Worm (Caenorhabditis elegans) whole organism, early embryonic: ENCODE measurements around the gene smap-1.
A peak's percentile ranks its signal among the peaks of the same experiment; 100 is the strongest.

Experiments used
- B0310.2 ChIP-seq: sonication (generic microtip); optimal IDR thresholded peaks from 2 replicates; lab custom pipeline; 2016; ENCODE audit warnings: mild to moderate bottlenecking, missing genetic modification characterization, missing compliant biosample characterization
- F13C5.2 ChIP-seq: sonication (generic microtip); optimal IDR thresholded peaks from 2 replicates; lab custom pipeline; 2017; ENCODE audit warnings: mild to moderate bottlenecking, missing genetic modification characterization, inconsistent platforms, missing compliant biosample characterization
- aly-1 ChIP-seq: sonication (generic microtip); optimal IDR thresholded peaks from 2 replicates; lab custom pipeline; 2016; ENCODE audit warnings: missing genetic modification characterization, missing compliant biosample characterization
- ama-1 ChIP-seq: fragments of 150-350 bp; optimal IDR thresholded peaks from 2 replicates; lab custom pipeline; 2014
- ceh-13 ChIP-seq: fragments of 200-800 bp; sonication (Bioruptor generic); optimal IDR thresholded peaks from 2 replicates; lab custom pipeline; 2018; ENCODE audit warnings: mild to moderate bottlenecking, missing genetic modification characterization, missing compliant biosample characterization
- ceh-36 ChIP-seq: sonication (generic microtip); optimal IDR thresholded peaks from 2 replicates; lab custom pipeline; 2016; ENCODE audit warnings: missing genetic modification characterization, inconsistent platforms, missing compliant biosample characterization
- ets-7 ChIP-seq: sonication (generic microtip); optimal IDR thresholded peaks from 2 replicates; lab custom pipeline; 2016; ENCODE audit warnings: missing genotype, missing genetic modification characterization, missing compliant biosample characterization
- flt-1 ChIP-seq: fragments of 200-800 bp; sonication (Bioruptor generic); IDR thresholded peaks from 2 replicates; pipeline ENCODE4 v1.3.6; 2022; ENCODE audit warnings: missing genetic modification characterization, missing compliant biosample characterization
- hmbx-1 ChIP-seq: sonication (generic microtip); optimal IDR thresholded peaks from 2 replicates; lab custom pipeline; 2016; ENCODE audit warnings: mild to moderate bottlenecking, missing genetic modification characterization, missing compliant biosample characterization
- hmg-4 ChIP-seq: fragments of 200-800 bp; sonication (Bioruptor generic); optimal IDR thresholded peaks from 2 replicates; lab custom pipeline; 2018; ENCODE audit warnings: mild to moderate bottlenecking, missing genetic modification characterization, missing compliant biosample characterization
- hnd-1 ChIP-seq: sonication (generic microtip); optimal IDR thresholded peaks from 2 replicates; lab custom pipeline; 2016; ENCODE audit warnings: missing genetic modification characterization, missing compliant biosample characterization
- pes-1 ChIP-seq: fragments of 200-800 bp; sonication (Bioruptor generic); IDR thresholded peaks from 2 replicates; pipeline ENCODE4 v1.3.6; 2022; ENCODE audit warnings: missing genetic modification reagents, missing genetic modification characterization, missing compliant biosample characterization
- scrt-1 ChIP-seq: fragments of 200-800 bp; sonication (Bioruptor generic); IDR thresholded peaks from 2 replicates; pipeline ENCODE4 v1.3.6; 2022; ENCODE audit warnings: missing genetic modification characterization, missing compliant biosample characterization
- sea-1 ChIP-seq: fragments of 200-800 bp; sonication (Bioruptor generic); conservative IDR thresholded peaks from 2 replicates; pipeline ENCODE4 v1.3.6; 2022; ENCODE audit warnings: missing genetic modification characterization, missing compliant biosample characterization
- tbx-11 ChIP-seq: fragments of 200-800 bp; sonication (Bioruptor generic); IDR thresholded peaks from 2 replicates; pipeline ENCODE4 v1.3.6; 2022; ENCODE audit warnings: missing genetic modification characterization, missing compliant biosample characterization
- tbx-37 ChIP-seq: fragments of 200-800 bp; sonication (Bioruptor generic); conservative IDR thresholded peaks from 2 replicates; pipeline ENCODE4 v1.3.6; 2022; ENCODE audit warnings: missing genetic modification reagents, missing genetic modification characterization, missing compliant biosample characterization
- tra-4 ChIP-seq: sonication (generic microtip); optimal IDR thresholded peaks from 2 replicates; lab custom pipeline; 2017; ENCODE audit warnings: missing genetic modification characterization, missing compliant biosample characterization

The smap-1 gene

DNA sequence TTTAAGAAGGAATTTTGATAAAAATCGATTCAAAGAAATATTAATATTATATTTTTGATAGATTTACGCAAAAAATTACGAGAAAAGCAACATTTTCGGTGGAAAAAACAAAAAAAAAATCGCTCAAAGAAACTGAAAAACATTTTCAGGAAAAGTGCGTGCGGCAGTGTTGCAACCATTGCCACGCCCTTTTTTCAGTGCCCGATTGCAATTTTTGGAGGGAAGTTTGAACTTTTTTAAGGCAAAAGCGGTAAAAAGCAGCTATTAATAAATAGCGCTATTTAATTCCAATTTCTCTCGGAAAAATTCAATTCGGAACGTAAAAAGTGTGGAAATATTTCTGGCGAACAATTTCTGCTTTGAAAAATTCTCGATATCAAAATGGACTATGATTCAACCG lies 18.5 kb downstream of the smap-1 start:
- TF ChIP-seq ets-7 (tag; lab: Kevin White, UChicago) (no peak), ceh-13 (no peak), aly-1 (tag; lab: Kevin White, UChicago) (no peak), tbx-11 (GFP tag; lab: Robert Waterston, UW) (no peak), scrt-1 (GFP tag; lab: Robert Waterston, UW) (no peak), sea-1 (GFP tag; lab: Robert Waterston, UW) (no peak), hmg-4 (GFP tag; lab: Kevin White, UChicago) (no peak), hmbx-1 (tag; lab: Kevin White, UChicago) (no peak), pes-1 (no peak), tbx-37 (no peak), F13C5.2 (tag; lab: Kevin White, UChicago) (no peak), flt-1 (no peak)

DNA sequence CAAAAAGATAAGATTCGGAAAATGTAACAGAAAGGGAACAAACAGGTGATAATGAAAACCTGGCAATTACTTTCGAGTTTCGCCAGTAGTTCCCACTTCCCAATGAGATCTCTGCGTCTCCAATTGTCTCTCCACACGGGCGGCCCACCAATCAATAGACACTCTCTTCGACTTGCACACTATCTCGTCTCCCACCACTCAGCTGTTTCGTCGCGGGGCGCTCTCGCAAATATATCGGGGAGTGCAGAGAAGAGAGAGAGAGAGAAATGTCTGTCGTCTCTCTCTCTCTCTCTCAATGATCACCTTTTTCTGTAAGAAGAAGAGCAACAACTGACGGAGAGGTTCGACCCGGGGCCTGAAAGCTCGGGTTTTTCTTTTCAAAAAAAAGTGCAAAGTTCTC lies 19.4 kb downstream of the smap-1 start:
- 0 out of 2 replicates have a peak, but pooled peaks have one; percentile 20 for TF ChIP-seq flt-1
- peak; percentile 40 for TF ChIP-seq F13C5.2 (tag; lab: Kevin White, UChicago)
- TF ChIP-seq ceh-13: no peak
- no peak for TF ChIP-seq tbx-37
- TF ChIP-seq hmg-4 (GFP tag; lab: Kevin White, UChicago): peak; percentile 6

DNA sequence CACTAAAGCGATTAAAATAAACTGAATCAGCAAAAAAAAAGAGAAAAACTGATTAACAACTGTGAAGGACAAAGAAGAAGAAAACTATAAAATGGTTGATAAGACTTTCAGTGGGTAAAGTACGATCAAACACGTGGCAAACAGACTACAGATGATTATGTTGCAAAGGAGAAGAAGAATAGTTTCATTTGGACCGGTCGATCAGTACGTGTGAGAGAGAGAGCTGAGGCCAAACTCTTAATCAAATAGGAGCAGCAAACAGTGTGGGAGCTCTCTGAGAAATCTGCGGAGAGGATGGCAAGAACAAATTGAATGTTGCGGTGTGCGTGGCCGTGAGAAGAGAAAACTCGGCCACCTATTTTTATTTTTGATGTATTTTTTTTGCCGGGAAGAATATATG lies 20.5 kb downstream of the smap-1 start:
- no peak for TF ChIP-seq sea-1 (GFP tag; lab: Robert Waterston, UW)
- TF ChIP-seq F13C5.2 (tag; lab: Kevin White, UChicago): no peak
- no peak for TF ChIP-seq ceh-36 (tag; lab: Kevin White, UChicago)
- TF ChIP-seq ceh-13: no peak
- TF ChIP-seq tbx-11 (GFP tag; lab: Robert Waterston, UW): no peak
- no peak for TF ChIP-seq hmbx-1 (tag; lab: Kevin White, UChicago)
- TF ChIP-seq aly-1 (tag; lab: Kevin White, UChicago): no peak
- TF ChIP-seq B0310.2 (tag; lab: Kevin White, UChicago): no peak
- TF ChIP-seq flt-1: no peak
- no peak for TF ChIP-seq ama-1 (lab: Kevin White, UChicago)
- TF ChIP-seq scrt-1 (GFP tag; lab: Robert Waterston, UW): no peak
- TF ChIP-seq pes-1: no peak

DNA sequence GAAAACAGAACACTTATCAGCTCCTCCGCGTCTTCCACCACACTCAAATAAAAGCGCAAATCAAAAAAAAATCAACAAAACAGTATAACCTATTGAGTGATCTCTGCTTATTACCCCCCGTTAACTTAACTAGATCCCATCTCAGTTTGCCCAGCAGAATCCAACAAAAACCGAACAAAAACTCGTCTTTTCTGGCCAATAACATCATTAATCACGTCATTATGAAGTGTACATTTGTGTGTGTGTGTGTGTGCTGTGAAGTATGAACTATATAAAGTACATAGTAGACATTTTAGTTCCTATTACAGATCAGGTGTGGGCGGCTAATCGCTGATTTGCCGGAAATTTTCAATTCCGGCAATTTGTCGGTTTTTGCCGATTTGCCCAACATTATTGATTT lies 21.5 kb downstream of the smap-1 start:
- TF ChIP-seq pes-1 (no peak), tra-4 (tag; lab: Kevin White, UChicago) (no peak), hmbx-1 (tag; lab: Kevin White, UChicago) (no peak), flt-1 (no peak), ceh-13 (no peak)

DNA sequence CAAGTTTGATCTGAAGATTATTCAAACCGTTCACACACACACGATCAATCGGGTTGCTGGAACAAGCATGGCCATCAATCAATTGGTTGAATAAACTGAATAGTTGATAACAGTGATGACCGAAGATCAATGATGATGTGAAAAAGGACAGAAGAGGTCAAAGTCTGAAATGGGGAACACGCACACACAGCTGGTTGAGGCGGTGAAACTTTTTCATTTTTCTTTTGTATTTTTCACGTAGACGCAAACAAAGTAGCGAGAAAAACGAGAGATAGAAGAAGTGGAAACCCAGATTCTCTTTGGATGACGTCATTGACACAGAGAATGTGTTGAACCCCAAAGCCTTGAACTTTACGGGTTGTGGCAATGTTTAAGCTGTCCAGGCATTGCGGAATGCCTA lies 22.1 kb downstream of the smap-1 start:
- TF ChIP-seq tbx-37 (no peak), flt-1 (no peak), B0310.2 (tag; lab: Kevin White, UChicago) (no peak), ceh-13 (no peak), hmg-4 (GFP tag; lab: Kevin White, UChicago) (no peak), hmbx-1 (tag; lab: Kevin White, UChicago) (no peak), sea-1 (GFP tag; lab: Robert Waterston, UW) (no peak), ama-1 (lab: Kevin White, UChicago) (no peak), tbx-11 (GFP tag; lab: Robert Waterston, UW) (no peak), F13C5.2 (tag; lab: Kevin White, UChicago) (no peak), scrt-1 (GFP tag; lab: Robert Waterston, UW) (no peak), hnd-1 (tag; lab: Kevin White, UChicago) (no peak), ceh-36 (tag; lab: Kevin White, UChicago) (no peak), tra-4 (tag; lab: Kevin White, UChicago) (no peak), pes-1 (no peak), aly-1 (tag; lab: Kevin White, UChicago) (no peak), ets-7 (tag; lab: Kevin White, UChicago) (no peak)

DNA sequence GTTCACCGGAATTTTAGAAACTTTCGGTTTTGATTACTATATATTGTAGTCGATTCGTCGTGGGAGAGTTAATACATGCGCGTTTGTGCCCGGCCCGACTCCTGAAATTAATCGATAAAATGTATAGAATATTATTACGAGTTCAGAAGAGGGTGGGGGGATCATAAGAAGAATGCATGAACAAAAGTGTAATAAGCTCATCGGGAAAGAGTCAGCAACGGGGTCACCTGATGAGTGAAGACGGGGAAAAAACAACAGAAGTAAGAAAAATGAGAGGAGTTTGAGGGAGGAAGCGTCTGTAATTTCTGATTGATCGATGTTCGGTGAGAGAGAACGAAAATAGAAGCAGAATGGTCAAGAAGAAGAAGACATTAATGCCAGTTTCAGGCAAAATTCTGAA lies 23.5 kb downstream of the smap-1 start, which contains the start of gene W09D10.4:
TSS of gene W09D10.4 (minus strand) at position 101 of the 400 bp plus-strand sequence.
- no peak for TF ChIP-seq tbx-37
- no peak for TF ChIP-seq tra-4 (tag; lab: Kevin White, UChicago)
- TF ChIP-seq hmbx-1 (tag; lab: Kevin White, UChicago): no peak
- no peak for TF ChIP-seq sea-1 (GFP tag; lab: Robert Waterston, UW)
- no peak for TF ChIP-seq ceh-13
- TF ChIP-seq tbx-11 (GFP tag; lab: Robert Waterston, UW): no peak
- no peak for TF ChIP-seq ceh-36 (tag; lab: Kevin White, UChicago)
- TF ChIP-seq flt-1: no peak
- no peak for TF ChIP-seq aly-1 (tag; lab: Kevin White, UChicago)
- TF ChIP-seq pes-1: no peak
- no peak for TF ChIP-seq F13C5.2 (tag; lab: Kevin White, UChicago)
- no peak for TF ChIP-seq B0310.2 (tag; lab: Kevin White, UChicago)
- TF ChIP-seq hmg-4 (GFP tag; lab: Kevin White, UChicago): no peak
- TF ChIP-seq ama-1 (lab: Kevin White, UChicago): no peak
- TF ChIP-seq hnd-1 (tag; lab: Kevin White, UChicago): no peak
- TF ChIP-seq ets-7 (tag; lab: Kevin White, UChicago): no peak

DNA sequence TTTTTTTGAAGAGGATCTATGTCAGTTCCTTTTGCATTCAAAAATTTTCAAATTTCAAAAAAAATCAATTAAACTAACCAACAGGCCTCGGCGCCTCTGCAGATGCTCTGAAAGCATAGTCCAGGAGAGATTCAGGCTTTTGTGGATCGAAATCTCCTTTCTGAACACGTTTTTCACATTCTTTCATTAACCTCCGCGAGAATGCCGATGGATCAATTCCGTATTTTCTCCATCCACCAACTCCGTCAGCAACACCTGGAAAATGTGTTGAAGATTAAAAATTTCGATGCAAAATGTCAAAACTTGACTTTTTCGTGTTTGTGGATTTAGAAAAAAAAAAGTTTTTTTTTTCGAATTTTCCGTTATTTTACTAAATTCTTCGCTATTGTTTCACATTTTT lies 25.1 kb downstream of the smap-1 start:
- no peak for TF ChIP-seq aly-1 (tag; lab: Kevin White, UChicago)
- TF ChIP-seq B0310.2 (tag; lab: Kevin White, UChicago): no peak
- TF ChIP-seq scrt-1 (GFP tag; lab: Robert Waterston, UW): no peak
- TF ChIP-seq ceh-13: no peak
- no peak for TF ChIP-seq tra-4 (tag; lab: Kevin White, UChicago)
- TF ChIP-seq ama-1 (lab: Kevin White, UChicago): no peak
- no peak for TF ChIP-seq ets-7 (tag; lab: Kevin White, UChicago)

DNA sequence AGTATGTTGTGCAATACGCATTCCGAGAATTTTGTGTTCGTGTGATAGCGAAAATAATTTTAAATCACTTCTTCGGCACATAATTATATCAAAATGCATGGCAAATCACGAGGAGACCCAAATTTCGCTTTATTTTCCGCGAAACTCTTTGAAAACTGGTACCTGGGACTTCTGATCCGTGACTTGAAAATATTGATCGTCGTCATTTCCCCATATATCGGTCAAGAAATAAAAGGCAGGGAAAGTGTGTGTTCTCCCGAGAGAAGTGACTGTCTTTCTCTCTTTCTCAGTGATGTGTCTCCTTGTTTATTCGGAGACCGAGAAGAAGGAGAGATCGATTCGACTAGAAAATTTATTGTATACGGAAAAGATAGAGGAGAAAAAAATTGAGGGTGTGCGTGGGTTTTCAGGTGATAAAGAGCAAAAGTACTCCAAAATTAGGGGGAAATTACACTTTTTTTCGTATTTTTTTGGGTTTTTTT lies 28.4 kb downstream of the smap-1 start, which contains the start of gene W09D10.5:
TSS of gene W09D10.5 (minus strand) at position 345 of the 482 bp plus-strand sequence.
- TF ChIP-seq sea-1 (GFP tag; lab: Robert Waterston, UW): no peak
- TF ChIP-seq tra-4 (tag; lab: Kevin White, UChicago): no peak
- no peak for TF ChIP-seq ceh-36 (tag; lab: Kevin White, UChicago)
- TF ChIP-seq hnd-1 (tag; lab: Kevin White, UChicago): no peak
- no peak for TF ChIP-seq ceh-13
- TF ChIP-seq scrt-1 (GFP tag; lab: Robert Waterston, UW): no peak
- TF ChIP-seq F13C5.2 (tag; lab: Kevin White, UChicago): no peak
- no peak for TF ChIP-seq tbx-37
- peak; percentile 85 for TF ChIP-seq ama-1 (lab: Kevin White, UChicago)
